Worm (Caenorhabditis elegans) whole organism, L4/young adult: ENCODE data around the gene fbxa-147.

Source experiments
- dao-5 ChIP-seq: sonication (generic microtip); optimal IDR thresholded peaks from 2 replicates; lab custom pipeline; 2016; ENCODE audit warnings: missing genotype, missing genetic modification characterization, moderate library complexity, missing compliant biosample characterization
- him-1 ChIP-seq: sonication (generic microtip); optimal IDR thresholded peaks from 2 replicates; lab custom pipeline; 2016; ENCODE audit warnings: missing genotype, missing genetic modification reagents, missing genetic modification characterization, missing compliant biosample characterization

- TF ChIP-seq him-1 (tag; lab: Kevin White, UChicago) (no peak), dao-5 (tag; lab: Kevin White, UChicago) (no peak)
Measured at ce11 chrV:14711077-14711476, 5.2 kb upstream of the fbxa-147 start, which contains the start of gene ssp-33.
